Fruit fly (Drosophila melanogaster): ENCODE results near the gene CG6195.

- no peak for TF ChIP-seq rn (GFP tag; IDR thresholded peaks at IDR 0.05)
- TF ChIP-seq EcR (GFP tag; optimal IDR thresholded peaks at IDR 0.05): no peak
- TF ChIP-seq CG34367 (tag; optimal IDR thresholded peaks at IDR 0.05): no peak
- TF ChIP-seq CG8159 (tag; optimal IDR thresholded peaks at IDR 0.05): no peak
- TF ChIP-seq CG17806 (tag; optimal IDR thresholded peaks at IDR 0.05): no peak
- no peak for TF ChIP-seq CG10348 (GFP tag; IDR thresholded peaks at IDR 0.05)
- no peak for TF ChIP-seq CG32121 (GFP tag; IDR thresholded peaks at IDR 0.05)
- TF ChIP-seq CG13204 (GFP tag; optimal IDR thresholded peaks at IDR 0.05): no peak
- no peak for TF ChIP-seq CG8301 (tag; optimal IDR thresholded peaks at IDR 0.05)
- no peak for TF ChIP-seq CG12605 (GFP tag; IDR thresholded peaks at IDR 0.05)
These were observed 31.6 kb upstream of the CG6195 start for dm6 chr3R:19679832-19680231.

Measured in whole organism, pupa.